Fruit fly (Drosophila melanogaster) whole organism, embryonic: Measurements from ENCODE around the gene Pde9.

Source experiments
- Adf1 ChIP-seq: fragments of 200-800 bp; sonication (Bioruptor generic); IDR thresholded peaks from 2 replicates; pipeline ENCODE4 v1.3.6; 2022; ENCODE audit warnings: missing biosample characterization, missing genetic modification characterization
- BEAF-32 ChIP-seq: fragments of 200-800 bp; sonication (Bioruptor generic); optimal IDR thresholded peaks from 3 replicates; lab custom pipeline; 2017; ENCODE audit warnings: missing biosample characterization, missing genetic modification characterization, mild to moderate bottlenecking, moderate library complexity, missing genetic modification reagents
- Bgb ChIP-seq: fragments of 200-800 bp; sonication (Bioruptor generic); IDR thresholded peaks from 2 replicates; pipeline ENCODE4 v1.3.6; 2022; ENCODE audit warnings: missing biosample characterization, missing genetic modification characterization; ENCODE audit not compliant: partially characterized antibody
- CG10462 ChIP-seq: fragments of 200-800 bp; sonication (Bioruptor generic); optimal IDR thresholded peaks from 2 replicates; lab custom pipeline; 2016; ENCODE audit warnings: missing biosample characterization, missing genetic modification characterization
- CG11398 ChIP-seq: fragments of 200-800 bp; sonication (Bioruptor generic); optimal IDR thresholded peaks from 2 replicates; lab custom pipeline; 2016; ENCODE audit warnings: missing biosample characterization, missing genetic modification characterization
- CG14710 ChIP-seq: fragments of 200-800 bp; sonication (Bioruptor generic); optimal IDR thresholded peaks from 3 replicates; lab custom pipeline; 2019; ENCODE audit warnings: missing biosample characterization, mild to moderate bottlenecking, missing genetic modification characterization, moderate library complexity
- CG15479 ChIP-seq: fragments of 200-800 bp; sonication (Bioruptor generic); optimal IDR thresholded peaks from 3 replicates; lab custom pipeline; 2019; ENCODE audit warnings: missing biosample characterization, mild to moderate bottlenecking, missing genetic modification characterization, moderate library complexity
- CG15514 ChIP-seq: fragments of 200-800 bp; sonication (Bioruptor generic); optimal IDR thresholded peaks from 3 replicates; lab custom pipeline; 2017; ENCODE audit warnings: missing biosample characterization, missing genetic modification characterization, mild to moderate bottlenecking, moderate library complexity, missing genetic modification reagents
- CG16813 ChIP-seq: fragments of 200-800 bp; sonication (Bioruptor generic); IDR thresholded peaks from 3 replicates; pipeline ENCODE4 v1.3.6; 2022; ENCODE audit warnings: missing biosample characterization, missing genetic modification characterization; ENCODE audit not compliant: partially characterized antibody
- CG17385 ChIP-seq: fragments of 200-800 bp; sonication (Bioruptor generic); optimal IDR thresholded peaks from 3 replicates; lab custom pipeline; 2018; ENCODE audit warnings: missing biosample characterization, mild to moderate bottlenecking, missing genetic modification characterization
- CG30403 ChIP-seq: fragments of 200-800 bp; sonication (Bioruptor generic); optimal IDR thresholded peaks from 3 replicates; lab custom pipeline; 2016; ENCODE audit warnings: missing biosample characterization, missing genetic modification characterization
- CG31441 ChIP-seq: fragments of 200-800 bp; sonication (Bioruptor generic); IDR thresholded peaks from 2 replicates; pipeline ENCODE4 v1.3.6; 2022; ENCODE audit warnings: missing biosample characterization, missing genetic modification characterization
- CG33213 ChIP-seq: fragments of 200-800 bp; sonication (Bioruptor generic); optimal IDR thresholded peaks from 3 replicates; lab custom pipeline; 2016; ENCODE audit warnings: missing biosample characterization, missing genetic modification characterization
- CG42726 ChIP-seq: fragments of 200-800 bp; sonication (Bioruptor generic); IDR thresholded peaks from 2 replicates; pipeline ENCODE4 v1.3.6; 2022; ENCODE audit warnings: missing biosample characterization, missing genetic modification characterization; ENCODE audit not compliant: partially characterized antibody
- CG6654 ChIP-seq: fragments of 200-800 bp; sonication (Bioruptor generic); optimal IDR thresholded peaks from 2 replicates; lab custom pipeline; 2017; ENCODE audit warnings: missing biosample characterization, mild to moderate bottlenecking, missing genetic modification characterization
- CG6791 ChIP-seq: fragments of 200-800 bp; sonication (Bioruptor generic); IDR thresholded peaks from 3 replicates; pipeline ENCODE4 v1.3.6; 2022; ENCODE audit warnings: missing biosample characterization, missing genetic modification characterization; ENCODE audit not compliant: partially characterized antibody
- CG7963 ChIP-seq: fragments of 200-800 bp; sonication (Bioruptor generic); IDR thresholded peaks from 3 replicates; pipeline ENCODE4 v1.3.6; 2022; ENCODE audit warnings: missing biosample characterization, missing genetic modification characterization; ENCODE audit not compliant: partially characterized antibody
- CG9932 ChIP-seq: fragments of 200-800 bp; sonication (Bioruptor generic); IDR thresholded peaks from 2 replicates; pipeline ENCODE4 v1.3.6; 2022; ENCODE audit warnings: missing biosample characterization, missing genetic modification characterization
- D19B ChIP-seq: fragments of 200-800 bp; sonication (Bioruptor generic); optimal IDR thresholded peaks from 2 replicates; lab custom pipeline; 2017; ENCODE audit warnings: missing biosample characterization, mild to moderate bottlenecking, missing genetic modification characterization
- Dp ChIP-seq: fragments of 200-800 bp; sonication (Bioruptor generic); optimal IDR thresholded peaks from 2 replicates; lab custom pipeline; 2018; ENCODE audit warnings: missing biosample characterization, mild to moderate bottlenecking, missing genetic modification characterization, moderate library complexity
- Dref ChIP-seq: fragments of 200-800 bp; sonication (Bioruptor generic); IDR thresholded peaks from 2 replicates; pipeline ENCODE4 v1.3.6; 2022; ENCODE audit warnings: missing biosample characterization, missing genetic modification characterization
- E2f2 ChIP-seq: fragments of 200-800 bp; sonication (Bioruptor generic); IDR thresholded peaks from 2 replicates; pipeline ENCODE4 v1.3.6; 2022; ENCODE audit warnings: missing biosample characterization, missing genetic modification characterization
- Ets65A ChIP-seq: fragments of 200-800 bp; sonication (Bioruptor generic); peaks from one replicate; lab custom pipeline; 2016; ENCODE audit warnings: missing biosample characterization, missing genetic modification characterization
- Med ChIP-seq: fragments of 200-800 bp; sonication (Bioruptor generic); peaks from one replicate; lab custom pipeline; 2016; ENCODE audit warnings: missing biosample characterization, missing genetic modification characterization, mild to moderate bottlenecking, inconsistent platforms, moderate library complexity
- Nf-YC ChIP-seq: fragments of 200-800 bp; optimal IDR thresholded peaks from 3 replicates; lab custom pipeline; 2019; ENCODE audit warnings: missing biosample characterization, mild to moderate bottlenecking, missing genetic modification characterization, moderate library complexity
- Oaz ChIP-seq: fragments of 200-800 bp; sonication (Bioruptor generic); IDR thresholded peaks from 2 replicates; pipeline ENCODE4 v1.3.6; 2022; ENCODE audit warnings: missing biosample characterization, missing genetic modification characterization
- Opbp ChIP-seq: fragments of 200-800 bp; sonication (Bioruptor generic); IDR thresholded peaks from 3 replicates; pipeline ENCODE4 v1.3.6; 2022; ENCODE audit warnings: missing biosample characterization, missing genetic modification characterization; ENCODE audit not compliant: partially characterized antibody
- Optix ChIP-seq: fragments of 200-800 bp; sonication (Bioruptor generic); IDR thresholded peaks from 3 replicates; pipeline ENCODE4 v1.3.6; 2022; ENCODE audit warnings: missing biosample characterization, missing genetic modification characterization
- Scr ChIP-seq: fragments of 200-800 bp; sonication (Bioruptor generic); IDR thresholded peaks from 2 replicates; pipeline ENCODE4 v1.3.6; 2022; ENCODE audit warnings: missing biosample characterization, missing genetic modification characterization; ENCODE audit not compliant: partially characterized antibody
- Sry-δ ChIP-seq: fragments of 200-800 bp; sonication (Bioruptor generic); optimal IDR thresholded peaks from 2 replicates; lab custom pipeline; 2016; ENCODE audit warnings: missing biosample characterization, missing genetic modification characterization
- amos ChIP-seq: fragments of 200-800 bp; sonication (Bioruptor generic); IDR thresholded peaks from 2 replicates; pipeline ENCODE4 v1.3.6; 2022; ENCODE audit warnings: missing biosample characterization, missing genetic modification characterization; ENCODE audit not compliant: partially characterized antibody
- ato ChIP-seq: fragments of 200-800 bp; sonication (Bioruptor generic); IDR thresholded peaks from 2 replicates; pipeline ENCODE4 v1.3.6; 2022; ENCODE audit warnings: missing biosample characterization, missing genetic modification characterization; ENCODE audit not compliant: partially characterized antibody
- bbx ChIP-seq: fragments of 200-800 bp; sonication (Bioruptor generic); IDR thresholded peaks from 2 replicates; pipeline ENCODE4 v1.3.6; 2022; ENCODE audit warnings: missing biosample characterization, missing genetic modification characterization; ENCODE audit not compliant: partially characterized antibody
- chif ChIP-seq, 2 experiments: fragments of 200-800 bp; sonication (Bioruptor generic); optimal IDR thresholded peaks; 3 replicates each; lab custom pipeline; 2016; ENCODE audit warnings: missing biosample characterization in 2 of 2, missing genetic modification characterization in 2 of 2
- crp ChIP-seq, 2 experiments: fragments of 200-800 bp; sonication (Bioruptor generic); optimal IDR thresholded peaks; 2 replicates in 1 of 2; 3 replicates in 1 of 2; lab custom pipeline; 2017; ENCODE audit warnings: missing biosample characterization in 2 of 2, missing genetic modification characterization in 2 of 2, mild to moderate bottlenecking in 1 of 2, moderate library complexity in 1 of 2
- hb ChIP-seq: fragments of 200-800 bp; sonication (Bioruptor generic); IDR thresholded peaks from 3 replicates; pipeline ENCODE4 v1.3.6; 2022; ENCODE audit warnings: missing biosample characterization, missing genetic modification characterization; ENCODE audit not compliant: partially characterized antibody
- inv ChIP-seq: fragments of 200-800 bp; sonication (Bioruptor generic); IDR thresholded peaks from 2 replicates; pipeline ENCODE4 v1.3.6; 2022; ENCODE audit warnings: missing biosample characterization, missing genetic modification characterization; ENCODE audit not compliant: partially characterized antibody
- knrl ChIP-seq: fragments of 200-800 bp; sonication (Bioruptor generic); IDR thresholded peaks from 3 replicates; pipeline ENCODE4 v1.3.6; 2022; ENCODE audit warnings: missing biosample characterization, missing genetic modification characterization; ENCODE audit not compliant: partially characterized antibody
- lbe ChIP-seq: fragments of 200-800 bp; sonication (Bioruptor generic); optimal IDR thresholded peaks from 2 replicates; lab custom pipeline; 2016; ENCODE audit warnings: missing biosample characterization, mild to moderate bottlenecking, missing genetic modification characterization
- lov ChIP-seq, 2 experiments: fragments of 200-800 bp in 1 of 2; fragments of >200 bp in 1 of 2; sonication (Bioruptor generic) in 1 of 2; IDR thresholded peaks in 1 of 2; optimal IDR thresholded peaks in 1 of 2; 2 replicates in 1 of 2; 3 replicates in 1 of 2; pipeline versions ENCODE4 v1.3.6 to Lab custom; 2017 to 2022; ENCODE audit warnings: missing biosample characterization in 1 of 2, missing genetic modification characterization in 1 of 2
- nerfin-2 ChIP-seq: fragments of 200-800 bp; sonication (Bioruptor generic); IDR thresholded peaks from 2 replicates; pipeline ENCODE4 v1.3.6; 2022; ENCODE audit warnings: missing biosample characterization, missing genetic modification characterization; ENCODE audit not compliant: partially characterized antibody
- org-1 ChIP-seq: fragments of 200-800 bp; sonication (Bioruptor generic); optimal IDR thresholded peaks from 2 replicates; lab custom pipeline; 2017; ENCODE audit warnings: missing biosample characterization, missing genetic modification characterization
- pita ChIP-seq: fragments of 200-800 bp; sonication (Bioruptor generic); optimal IDR thresholded peaks from 2 replicates; lab custom pipeline; 2017; ENCODE audit warnings: missing biosample characterization, mild to moderate bottlenecking, missing genetic modification characterization
- row ChIP-seq: fragments of 200-800 bp; sonication (Bioruptor generic); IDR thresholded peaks from 3 replicates; pipeline ENCODE4 v1.3.6; 2022; ENCODE audit warnings: missing biosample characterization, missing genetic modification characterization
- salm ChIP-seq: fragments of 200-800 bp; sonication (Bioruptor generic); optimal IDR thresholded peaks from 2 replicates; lab custom pipeline; 2018; ENCODE audit warnings: missing biosample characterization, mild to moderate bottlenecking, missing genetic modification characterization
- trem ChIP-seq: fragments of 200-800 bp; optimal IDR thresholded peaks from 3 replicates; lab custom pipeline; 2019; ENCODE audit warnings: missing biosample characterization, mild to moderate bottlenecking, missing genetic modification characterization, moderate library complexity

The Pde9 gene

DNA sequence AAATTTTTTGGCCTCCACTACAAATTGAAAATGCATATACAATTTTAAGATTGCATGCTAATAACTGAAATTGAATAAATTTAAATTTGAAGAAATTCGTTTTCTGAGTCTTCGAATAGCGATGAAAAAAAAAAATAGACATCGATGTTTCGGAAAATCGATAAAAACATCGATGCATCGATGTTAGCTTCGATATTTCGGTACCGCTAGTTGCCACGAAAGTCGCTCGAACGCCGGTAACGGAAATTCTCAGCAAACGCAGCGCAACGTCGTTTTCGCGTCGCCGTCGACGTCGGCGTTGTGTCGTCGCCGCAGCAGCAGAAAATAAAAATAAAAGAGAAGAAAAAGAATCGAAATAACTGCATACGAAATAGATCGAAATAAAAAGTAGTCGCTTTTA, 132.1 kb downstream of the Pde9 start, which contains the start of gene Agpat1 (continued):
- no peak for TF ChIP-seq chif (GFP tag; optimal IDR thresholded peaks at IDR 0.05; lab: Kevin White, UChicago)
- TF ChIP-seq Nf-YC: no peak
- TF ChIP-seq Adf1 (GFP tag; lab: Robert Waterston, UW): peak; percentile 76
- no peak for TF ChIP-seq lbe (GFP tag; lab: Kevin White, UChicago)
- TF ChIP-seq Med (GFP tag; lab: Kevin White, UChicago): peak; percentile 55
- TF ChIP-seq CG10462 (GFP tag; lab: Kevin White, UChicago): peak; percentile 67
- TF ChIP-seq Optix (GFP tag; lab: Robert Waterston, UW): no peak
- no peak for TF ChIP-seq CG33213 (GFP tag; lab: Kevin White, UChicago)

DNA sequence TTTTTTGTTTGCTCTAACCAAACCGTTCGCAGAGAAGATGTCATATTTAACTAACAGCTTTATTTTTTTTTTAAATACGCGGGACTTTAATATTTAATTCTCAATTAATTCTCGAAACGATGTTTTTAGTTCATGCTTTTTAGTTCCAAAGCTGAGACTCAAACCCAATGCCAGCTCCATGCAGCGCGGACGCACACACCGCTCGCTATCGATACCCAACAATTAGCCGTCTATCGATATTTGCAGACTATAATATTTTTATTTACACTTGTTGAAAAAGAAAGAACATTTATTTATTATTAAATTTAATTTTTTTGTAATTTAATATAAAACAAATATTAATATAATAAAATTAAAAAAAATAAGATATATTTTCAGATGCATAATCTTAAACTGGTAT, 132.5 kb downstream of the Pde9 start:
- TF ChIP-seq Ets65A (GFP tag; lab: Kevin White, UChicago): peak; percentile 60
- peak; percentile 23 for TF ChIP-seq CG14710
- peak; percentile 62 for TF ChIP-seq Bgb
- TF ChIP-seq CG11398 (GFP tag; lab: Kevin White, UChicago): no peak
- peak; percentile 40; the same call in 1 of the 3 replicates for TF ChIP-seq row
- TF ChIP-seq CG15479 (GFP tag; lab: Kevin White, UChicago): no peak
- peak; percentile 48 for TF ChIP-seq Sry-δ (GFP tag; lab: Kevin White, UChicago)
- peak; percentile 74; the same call in 2 of the 3 replicates for TF ChIP-seq hb (GFP tag; lab: Robert Waterston, UW)
- peak; percentile 61 for TF ChIP-seq inv
- TF ChIP-seq Dref (GFP tag; lab: Robert Waterston, UW): peak; percentile 85
- 0 out of 2 replicates have a peak, but pooled peaks have one; percentile 21 for TF ChIP-seq CG31441 (GFP tag; lab: Robert Waterston, UW)
- TF ChIP-seq lov (optimal IDR thresholded peaks at IDR 0.05; lab: Kevin White, UChicago): no peak
- no peak for TF ChIP-seq lov (GFP tag; IDR thresholded peaks at IDR 0.05; lab: Robert Waterston, UW)
- no peak for TF ChIP-seq salm
- peak; percentile 79 for TF ChIP-seq CG16813 (GFP tag; lab: Robert Waterston, UW)
- peak; percentile 41 for TF ChIP-seq Dp (GFP tag; lab: Kevin White, UChicago)
- peak; percentile 75; the same call in 1 of the 2 replicates for TF ChIP-seq CG42726
- peak; percentile 72 for TF ChIP-seq amos (GFP tag; lab: Robert Waterston, UW)
- TF ChIP-seq nerfin-2 (GFP tag; lab: Robert Waterston, UW): peak; percentile 8
- TF ChIP-seq E2f2 (GFP tag; lab: Robert Waterston, UW): peak; percentile 10; the same call in 1 of the 2 replicates
- peak; percentile 73 for TF ChIP-seq bbx
- no peak for TF ChIP-seq org-1 (GFP tag; lab: Kevin White, UChicago)
- peak; percentile 53 for TF ChIP-seq pita (GFP tag; lab: Kevin White, UChicago)
- no peak for TF ChIP-seq crp (GFP tag; optimal IDR thresholded peaks at IDR 0.05; lab: Kevin White, UChicago)
- TF ChIP-seq Opbp: peak; percentile 71; the same call in 2 of the 3 replicates
- TF ChIP-seq Med (GFP tag; lab: Kevin White, UChicago): peak; percentile 22
- peak; percentile 78 for TF ChIP-seq CG15514 (GFP tag; lab: Kevin White, UChicago)
- TF ChIP-seq Oaz (GFP tag; lab: Robert Waterston, UW): no peak
- TF ChIP-seq CG7963: peak; percentile 63
- peak; percentile 69 for TF ChIP-seq BEAF-32 (GFP tag; lab: Kevin White, UChicago)
- TF ChIP-seq Scr (GFP tag; lab: Robert Waterston, UW): peak; percentile 75; the same call in 1 of the 2 replicates
- peak; percentile 44; the same call in 1 of the 2 replicates for TF ChIP-seq ato (GFP tag; lab: Robert Waterston, UW)
- no peak for TF ChIP-seq CG17385
- TF ChIP-seq CG9932 (GFP tag; lab: Robert Waterston, UW): peak; percentile 31; the same call in 1 of the 2 replicates
- TF ChIP-seq CG6654 (GFP tag; lab: Kevin White, UChicago): no peak
- no peak for TF ChIP-seq CG30403
- peak; percentile 79 for TF ChIP-seq CG6791 (GFP tag; lab: Robert Waterston, UW)
- no peak for TF ChIP-seq Optix (GFP tag; lab: Robert Waterston, UW)
- TF ChIP-seq D19B (GFP tag; lab: Kevin White, UChicago): no peak
- TF ChIP-seq trem (tag; lab: Kevin White, UChicago): peak; percentile 10
- TF ChIP-seq knrl (GFP tag; lab: Robert Waterston, UW): peak; percentile 60; the same call in 1 of the 3 replicates
